Worm (Caenorhabditis elegans) whole organism, L4 larva: Measurements from ENCODE around the gene K10H10.9.

ENCODE experiments used
- F44E2.7 ChIP-seq: fragments of 200-800 bp; sonication (Bioruptor generic); IDR thresholded peaks from 2 replicates; pipeline ENCODE4 v2.1.2; 2022; ENCODE audit warnings: missing genetic modification characterization, missing compliant biosample characterization
- Y75B8A.6 ChIP-seq: fragments of 200-800 bp; sonication (Bioruptor generic); IDR thresholded peaks from 2 replicates; pipeline ENCODE4 v1.3.6; 2022; ENCODE audit warnings: missing genetic modification reagents, missing genetic modification characterization, missing compliant biosample characterization
- ZK337.2 ChIP-seq: fragments of 200-800 bp; sonication (Bioruptor generic); IDR thresholded peaks from 2 replicates; pipeline ENCODE4 v1.3.6; 2022; ENCODE audit warnings: missing genetic modification reagents, missing genetic modification characterization, missing compliant biosample characterization
- aha-1 ChIP-seq: fragments of 150-350 bp; peaks from one replicate; lab custom pipeline; 2014; ENCODE audit warnings: missing biosample characterization, missing genetic modification characterization
- ceh-44 ChIP-seq: fragments of 200-800 bp; sonication (Bioruptor generic); IDR thresholded peaks from 2 replicates; pipeline ENCODE4 v1.3.6; 2022; ENCODE audit warnings: missing genetic modification reagents, missing genetic modification characterization, missing compliant biosample characterization
- ceh-82 ChIP-seq: sonication (generic microtip); optimal IDR thresholded peaks from 2 replicates; lab custom pipeline; 2017; ENCODE audit warnings: missing biosample characterization, missing genetic modification characterization
- cey-2 ChIP-seq: sonication (generic microtip); optimal IDR thresholded peaks from 3 replicates; lab custom pipeline; 2017; ENCODE audit warnings: missing genetic modification characterization, mild to moderate bottlenecking, missing compliant biosample characterization, antibody characterized with exemption, borderline replicate concordance; ENCODE audit not compliant: insufficient read depth
- daf-16 ChIP-seq, 3 experiments: sonication (generic microtip); optimal IDR thresholded peaks; 2 replicates each; lab custom pipeline; 2016 to 2017; ENCODE audit warnings: missing genetic modification characterization in 3 of 3, missing genetic modification reagents in 3 of 3, mild to moderate bottlenecking in 2 of 3, missing compliant biosample characterization in 2 of 3, missing biosample characterization in 1 of 3, moderate library complexity in 1 of 3
- daf-19 ChIP-seq: fragments of 200-800 bp; sonication (Bioruptor generic); conservative IDR thresholded peaks from 2 replicates; pipeline ENCODE4 v1.3.6; 2022; ENCODE audit warnings: missing genetic modification characterization, missing compliant biosample characterization
- dmd-6 ChIP-seq: fragments of 200-800 bp; sonication (Bioruptor generic); IDR thresholded peaks from 2 replicates; pipeline ENCODE4 v1.3.6; 2022; ENCODE audit warnings: missing genetic modification reagents, missing genetic modification characterization, missing compliant biosample characterization
- dpl-1 ChIP-seq: fragments of 150-350 bp; optimal IDR thresholded peaks from 2 replicates; lab custom pipeline; 2014; ENCODE audit warnings: missing biosample characterization, missing genetic modification reagents, missing genetic modification characterization
- dve-1 ChIP-seq: sonication (generic microtip); optimal IDR thresholded peaks from 2 replicates; lab custom pipeline; 2017; ENCODE audit warnings: antibody characterized with exemption, mild to moderate bottlenecking, missing genetic modification characterization, missing compliant biosample characterization; ENCODE audit not compliant: insufficient read depth
- hif-1 ChIP-seq, 2 experiments: sonication (generic microtip); optimal IDR thresholded peaks; 2 replicates each; lab custom pipeline; 2016 to 2017; ENCODE audit warnings: missing compliant biosample characterization in 2 of 2, missing genetic modification characterization in 2 of 2, missing genetic modification reagents in 2 of 2, missing genotype in 2 of 2, mild to moderate bottlenecking in 1 of 2
- hlh-11 ChIP-seq: fragments of 200-800 bp; sonication (Bioruptor generic); optimal IDR thresholded peaks from 2 replicates; lab custom pipeline; 2018; ENCODE audit warnings: mild to moderate bottlenecking, missing genetic modification characterization, missing compliant biosample characterization
- hlh-30 ChIP-seq: sonication (generic microtip); optimal IDR thresholded peaks from 2 replicates; lab custom pipeline; 2017; ENCODE audit warnings: antibody characterized with exemption, mild to moderate bottlenecking, missing genetic modification characterization, missing compliant biosample characterization; ENCODE audit not compliant: insufficient read depth
- hmg-1.1 ChIP-seq: fragments of 200-800 bp; sonication (Bioruptor generic); IDR thresholded peaks from 2 replicates; pipeline ENCODE4 v1.3.6; 2022; ENCODE audit warnings: missing genetic modification reagents, missing genetic modification characterization, missing compliant biosample characterization
- lin-1 ChIP-seq: fragments of 200-800 bp; sonication (Bioruptor generic); IDR thresholded peaks from 2 replicates; pipeline ENCODE4 v1.3.6; 2022; ENCODE audit warnings: missing genetic modification reagents, missing genetic modification characterization, missing compliant biosample characterization
- lin-13 ChIP-seq: fragments of 150-350 bp; optimal IDR thresholded peaks from 2 replicates; lab custom pipeline; 2014; ENCODE audit warnings: missing biosample characterization, missing genetic modification reagents, missing genetic modification characterization
- lin-29 ChIP-seq: fragments of 200-800 bp; sonication (Bioruptor generic); IDR thresholded peaks from 2 replicates; pipeline ENCODE4 v1.3.6; 2022; ENCODE audit warnings: missing genetic modification reagents, missing genetic modification characterization, missing compliant biosample characterization
- lsy-2 ChIP-seq, 2 experiments: fragments of 150-350 bp in 1 of 2; sonication (generic microtip) in 1 of 2; optimal IDR thresholded peaks; 2 replicates each; lab custom pipeline; 2014 to 2017; ENCODE audit warnings: missing biosample characterization in 2 of 2, missing genetic modification characterization in 2 of 2
- madf-5 ChIP-seq, 2 experiments: fragments of 200-800 bp; sonication (Bioruptor generic); IDR thresholded peaks; 2 replicates each; pipeline ENCODE4 v1.3.6; 2022; ENCODE audit warnings: missing compliant biosample characterization in 2 of 2, missing genetic modification characterization in 2 of 2
- madf-9 ChIP-seq: fragments of 200-800 bp; sonication (Bioruptor generic); conservative IDR thresholded peaks from 2 replicates; pipeline ENCODE4 v1.3.6; 2022; ENCODE audit warnings: missing genetic modification reagents, missing genetic modification characterization, missing compliant biosample characterization
- mdl-1 ChIP-seq, 2 experiments: fragments of 150-350 bp in 1 of 2; sonication (generic microtip) in 1 of 2; optimal IDR thresholded peaks; 2 replicates each; lab custom pipeline; 2014 to 2017; ENCODE audit warnings: missing biosample characterization in 2 of 2, missing genetic modification characterization in 2 of 2
- mep-1 ChIP-seq: fragments of 150-350 bp; sonication (generic microtip); optimal IDR thresholded peaks from 3 replicates; lab custom pipeline; 2014; ENCODE audit warnings: missing biosample characterization, missing genetic modification characterization
- nhr-111 ChIP-seq: fragments of 200-800 bp; sonication (Bioruptor generic); optimal IDR thresholded peaks from 2 replicates; lab custom pipeline; 2018; ENCODE audit warnings: mild to moderate bottlenecking, missing genetic modification characterization, missing compliant biosample characterization
- nhr-28 ChIP-seq: fragments of 150-350 bp; optimal IDR thresholded peaks from 2 replicates; lab custom pipeline; 2014; ENCODE audit warnings: missing biosample characterization, missing genetic modification characterization
- nhr-48 ChIP-seq: sonication (generic microtip); optimal IDR thresholded peaks from 2 replicates; lab custom pipeline; 2016; ENCODE audit warnings: mild to moderate bottlenecking, missing genetic modification characterization, missing compliant biosample characterization
- nhr-77 ChIP-seq: fragments of 150-350 bp; optimal IDR thresholded peaks from 2 replicates; lab custom pipeline; 2014; ENCODE audit warnings: missing biosample characterization, missing genetic modification characterization
- php-3 ChIP-seq: fragments of 200-800 bp; sonication (Bioruptor generic); IDR thresholded peaks from 2 replicates; pipeline ENCODE4 v1.3.6; 2022; ENCODE audit warnings: missing genetic modification reagents, missing genetic modification characterization, missing compliant biosample characterization
- pqm-1 ChIP-seq: sonication (generic microtip); optimal IDR thresholded peaks from 2 replicates; lab custom pipeline; 2017; ENCODE audit warnings: missing biosample characterization, missing genetic modification characterization
- saeg-2 ChIP-seq: fragments of 200-800 bp; sonication (Bioruptor generic); IDR thresholded peaks from 2 replicates; pipeline ENCODE4 v1.3.6; 2022; ENCODE audit warnings: missing genetic modification reagents, missing genetic modification characterization, missing compliant biosample characterization
- set-16 ChIP-seq: fragments of 200-800 bp; sonication (Bioruptor generic); IDR thresholded peaks from 2 replicates; pipeline ENCODE4 v1.3.6; 2022; ENCODE audit warnings: missing genetic modification reagents, missing genetic modification characterization, missing compliant biosample characterization
- snpc-1.2 ChIP-seq: fragments of 200-800 bp; sonication (Bioruptor generic); IDR thresholded peaks from 2 replicates; pipeline ENCODE4 v1.3.6; 2022; ENCODE audit warnings: missing genetic modification reagents, missing genetic modification characterization, missing compliant biosample characterization
- snpc-4 ChIP-seq: fragments of 150-350 bp; optimal IDR thresholded peaks from 2 replicates; lab custom pipeline; 2014; ENCODE audit warnings: missing biosample characterization, missing genetic modification characterization
- unc-62 ChIP-seq, 3 experiments: fragments of 150-350 bp in 1 of 3; sonication (generic microtip); optimal IDR thresholded peaks in 2 of 3; peaks in 1 of 3; 1 replicate in 1 of 3; 2 replicates in 2 of 3; lab custom pipeline; 2014 to 2017; ENCODE audit warnings: missing biosample characterization in 3 of 3, missing genetic modification characterization in 3 of 3, missing genetic modification reagents in 3 of 3, missing genotype in 1 of 3
- zfp-3 ChIP-seq: fragments of 200-800 bp; sonication (Bioruptor generic); conservative IDR thresholded peaks from 2 replicates; pipeline ENCODE4 v1.3.6; 2022; ENCODE audit warnings: missing genetic modification reagents, missing genetic modification characterization, missing compliant biosample characterization
- zip-11 ChIP-seq: fragments of 200-800 bp; sonication (Bioruptor generic); IDR thresholded peaks from 2 replicates; pipeline ENCODE4 v1.3.6; 2022; ENCODE audit warnings: missing genetic modification characterization, missing compliant biosample characterization
- ztf-11 ChIP-seq: fragments of 150-350 bp; optimal IDR thresholded peaks from 2 replicates; lab custom pipeline; 2014; ENCODE audit warnings: missing biosample characterization, missing genetic modification characterization
- ztf-7 ChIP-seq: fragments of 150-350 bp; optimal IDR thresholded peaks from 2 replicates; lab custom pipeline; 2014; ENCODE audit warnings: missing biosample characterization, missing genetic modification characterization

Gene K10H10.9

ce11 chrII:14492592-14493196 lies 22.2 kb downstream of the K10H10.9 start:
- TF ChIP-seq set-16 (GFP tag; lab: Robert Waterston, UW) (no peak), mep-1 (tag; lab: Kevin White, UChicago) (peak; percentile 13), zfp-3 (GFP tag; lab: Robert Waterston, UW) (0 out of 2 replicates have a peak, but pooled peaks have one; percentile 9), unc-62 (GFP tag; optimal IDR thresholded peaks at IDR 0.05 in 1 of 2; lab: Kevin White, UChicago) (no peak), unc-62 (tag; optimal IDR thresholded peaks at IDR 0.05; lab: Kevin White, UChicago) (no peak)

ce11 chrII:14489407-14489806 lies 25.5 kb downstream of the K10H10.9 start, which contains the start of gene vnut-1:
Gene vnut-1 (plus strand): TSS chrII:14489802.
- TF ChIP-seq pqm-1 (tag; lab: Kevin White, UChicago) (peak; percentile 79), F44E2.7 (no peak), unc-62 (GFP tag; optimal IDR thresholded peaks at IDR 0.05 in 1 of 2; lab: Kevin White, UChicago) (no peak), unc-62 (tag; optimal IDR thresholded peaks at IDR 0.05; lab: Kevin White, UChicago) (no peak), saeg-2 (no peak), ZK337.2 (GFP tag; lab: Robert Waterston, UW) (no peak), php-3 (GFP tag; lab: Robert Waterston, UW) (no peak), nhr-111 (GFP tag; lab: Kevin White, UChicago) (no peak), madf-9 (GFP tag; lab: Robert Waterston, UW) (no peak), dmd-6 (GFP tag; lab: Robert Waterston, UW) (peak; percentile 43), snpc-4 (tag; lab: Kevin White, UChicago) (no peak), zip-11 (no peak), cey-2 (tag; lab: Kevin White, UChicago) (peak; percentile 68), nhr-28 (peak; percentile 78), ceh-44 (GFP tag; lab: Robert Waterston, UW) (no peak), daf-19 (GFP tag; lab: Robert Waterston, UW) (no peak), snpc-1.2 (no peak), ztf-11 (no peak), hmg-1.1 (GFP tag; lab: Robert Waterston, UW) (peak; percentile 37; the same call in 1 of the 2 replicates), dve-1 (tag; lab: Kevin White, UChicago) (peak; percentile 59), dpl-1 (GFP tag; lab: Kevin White, UChicago) (peak; percentile 29), aha-1 (peak; percentile 97), madf-5 (GFP tag; IDR thresholded peaks at IDR 0.05; lab: Robert Waterston, UW) (no peak), lsy-2 (tag; optimal IDR thresholded peaks at IDR 0.05; lab: Kevin White, UChicago) (peak in 1 of 2 experiments; percentile 66), lin-1 (GFP tag; lab: Robert Waterston, UW) (no peak), lin-13 (GFP tag; lab: Kevin White, UChicago) (no peak), hlh-11 (tag; lab: Kevin White, UChicago) (peak; percentile 32), lin-29 (GFP tag; lab: Robert Waterston, UW) (no peak), ztf-7 (tag; lab: Kevin White, UChicago) (no peak), mdl-1 (tag; optimal IDR thresholded peaks at IDR 0.05; lab: Kevin White, UChicago) (peak in 1 of 2 experiments; percentile 72), Y75B8A.6 (GFP tag; lab: Robert Waterston, UW) (no peak), daf-16 (GFP tag; optimal IDR thresholded peaks at IDR 0.05; lab: Kevin White, UChicago) (no peak), daf-16 (tag; optimal IDR thresholded peaks at IDR 0.05; lab: Kevin White, UChicago) (peak; percentile 70), nhr-77 (tag; lab: Kevin White, UChicago) (peak; percentile 92), nhr-48 (peak; percentile 57), hif-1 (tag; optimal IDR thresholded peaks at IDR 0.05; lab: Kevin White, UChicago) (peak in 1 of 2 experiments; percentile 62), ceh-82 (tag; lab: Kevin White, UChicago) (no peak), hlh-30 (peak; percentile 55), mep-1 (tag; lab: Kevin White, UChicago) (peak; percentile 66)
